Fruit fly (Drosophila melanogaster) whole organism, pupa: Measurements from ENCODE around the gene Lst8.

Experiments used
- CG9948 ChIP-seq: fragments of 200-800 bp; sonication (Bioruptor generic); optimal IDR thresholded peaks from 2 replicates; lab custom pipeline; 2018; ENCODE audit warnings: missing biosample characterization, mild to moderate bottlenecking, missing genetic modification characterization, moderate library complexity
- Ets98B ChIP-seq: fragments of 200-800 bp; sonication (Bioruptor generic); IDR thresholded peaks from 2 replicates; pipeline ENCODE4 v1.3.6; 2022; ENCODE audit warnings: missing biosample characterization, missing genetic modification characterization
- Pif1A ChIP-seq: fragments of 200-800 bp; sonication (Bioruptor generic); optimal IDR thresholded peaks from 3 replicates; lab custom pipeline; 2016; ENCODE audit warnings: missing biosample characterization, missing genetic modification characterization
- fd96Ca ChIP-seq: fragments of 200-800 bp; sonication (Bioruptor generic); IDR thresholded peaks from 3 replicates; pipeline ENCODE4 v1.3.6; 2022; ENCODE audit warnings: missing biosample characterization, missing genetic modification characterization
- gl ChIP-seq: fragments of 200-800 bp; sonication (Bioruptor generic); optimal IDR thresholded peaks from 2 replicates; lab custom pipeline; 2018; ENCODE audit warnings: missing biosample characterization, mild to moderate bottlenecking, missing genetic modification characterization

DNA sequence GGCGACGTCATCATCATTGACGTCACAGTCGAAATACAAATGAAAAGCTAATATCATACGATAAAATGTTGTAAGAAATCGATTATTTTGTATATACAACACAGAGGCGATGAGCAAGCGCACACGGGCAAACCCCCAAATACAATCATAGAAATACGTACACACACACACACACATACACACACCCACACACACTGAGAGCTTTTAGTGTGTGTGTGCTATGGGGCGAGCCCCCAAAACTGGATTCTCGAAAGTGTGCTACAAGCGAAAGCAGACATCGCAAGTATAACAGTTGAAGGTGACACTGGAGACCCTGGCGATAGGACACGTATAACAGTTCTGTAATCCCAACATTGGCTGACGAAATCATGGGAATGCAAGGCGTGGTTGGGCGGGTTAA is 23.9 kb downstream of the Lst8 start:
- TF ChIP-seq CG9948: no peak
- no peak for TF ChIP-seq gl (tag; lab: Kevin White, UChicago)
- TF ChIP-seq Ets98B (GFP tag; lab: Robert Waterston, UW): no peak
- no peak for TF ChIP-seq Pif1A (GFP tag; lab: Kevin White, UChicago)
- TF ChIP-seq fd96Ca (GFP tag; lab: Robert Waterston, UW): no peak
